Fruit fly (Drosophila melanogaster) whole organism, embryonic: ENCODE measurements around the gene CtBP.
A peak's percentile ranks its signal among the peaks of the same experiment; 100 is the strongest.

ENCODE experiments used
- CG10209 ChIP-seq: fragments of 200-800 bp; sonication (Bioruptor generic); optimal IDR thresholded peaks from 3 replicates; lab custom pipeline; 2017; ENCODE audit warnings: missing biosample characterization, mild to moderate bottlenecking, missing genetic modification characterization, missing genetic modification reagents
- CG10979 ChIP-seq: fragments of 200-800 bp; sonication (Bioruptor generic); optimal IDR thresholded peaks from 2 replicates; lab custom pipeline; 2018; ENCODE audit warnings: missing biosample characterization, mild to moderate bottlenecking, missing genetic modification characterization, moderate library complexity
- CG11247 ChIP-seq: fragments of 200-800 bp; sonication (Bioruptor generic); IDR thresholded peaks from 2 replicates; pipeline ENCODE4 v1.3.6; 2022; ENCODE audit warnings: missing biosample characterization, missing genetic modification characterization
- CG12942 ChIP-seq: fragments of 200-800 bp; sonication (Bioruptor generic); optimal IDR thresholded peaks from 3 replicates; lab custom pipeline; 2016; ENCODE audit warnings: missing biosample characterization, missing genetic modification characterization
- CG14441 ChIP-seq: fragments of 200-800 bp; sonication (Bioruptor generic); IDR thresholded peaks from 2 replicates; pipeline ENCODE4 v1.3.6; 2022; ENCODE audit warnings: missing biosample characterization, missing genetic modification characterization
- CG14860 ChIP-seq: fragments of 200-800 bp; sonication (Bioruptor generic); IDR thresholded peaks from 3 replicates; pipeline ENCODE4 v1.3.6; 2022; ENCODE audit warnings: missing biosample characterization, missing genetic modification characterization; ENCODE audit not compliant: partially characterized antibody
- CG15479 ChIP-seq: fragments of 200-800 bp; sonication (Bioruptor generic); optimal IDR thresholded peaks from 3 replicates; lab custom pipeline; 2019; ENCODE audit warnings: missing biosample characterization, mild to moderate bottlenecking, missing genetic modification characterization, moderate library complexity
- CG15601 ChIP-seq: fragments of 200-800 bp; sonication (Bioruptor generic); optimal IDR thresholded peaks from 3 replicates; lab custom pipeline; 2019; ENCODE audit warnings: missing biosample characterization, mild to moderate bottlenecking, missing genetic modification characterization, moderate library complexity
- CG17385 ChIP-seq: fragments of 200-800 bp; sonication (Bioruptor generic); optimal IDR thresholded peaks from 3 replicates; lab custom pipeline; 2018; ENCODE audit warnings: missing biosample characterization, mild to moderate bottlenecking, missing genetic modification characterization
- CG4617 ChIP-seq: fragments of 200-800 bp; sonication (Bioruptor generic); optimal IDR thresholded peaks from 3 replicates; lab custom pipeline; 2016; ENCODE audit warnings: missing biosample characterization, missing genetic modification characterization, borderline replicate concordance
- CG4730 ChIP-seq: fragments of 200-800 bp; sonication (Bioruptor generic); IDR thresholded peaks from 2 replicates; pipeline ENCODE4 v1.3.6; 2022; ENCODE audit warnings: missing biosample characterization, missing genetic modification characterization
- CG4820 ChIP-seq: fragments of 200-800 bp; sonication (Bioruptor generic); optimal IDR thresholded peaks from 3 replicates; lab custom pipeline; 2016; ENCODE audit warnings: missing biosample characterization, missing genetic modification characterization
- CG4854 ChIP-seq: fragments of 200-800 bp; sonication (Bioruptor generic); optimal IDR thresholded peaks from 2 replicates; lab custom pipeline; 2016; ENCODE audit warnings: missing biosample characterization, missing genetic modification characterization, inconsistent platforms
- CG5953 ChIP-seq: fragments of 200-800 bp; sonication (Bioruptor generic); IDR thresholded peaks from 2 replicates; pipeline ENCODE4 v1.3.6; 2022; ENCODE audit warnings: missing biosample characterization, missing genetic modification characterization
- CG6175 ChIP-seq: fragments of 200-800 bp; sonication (Bioruptor generic); IDR thresholded peaks from 3 replicates; pipeline ENCODE4 v1.3.6; 2022; ENCODE audit warnings: missing biosample characterization, missing genetic modification characterization
- CG6683 ChIP-seq: fragments of 200-800 bp; sonication (Bioruptor generic); optimal IDR thresholded peaks from 2 replicates; lab custom pipeline; 2017; ENCODE audit warnings: missing biosample characterization, mild to moderate bottlenecking, missing genetic modification characterization, missing genetic modification reagents
- CG7839 ChIP-seq: fragments of 200-800 bp; sonication (Bioruptor generic); optimal IDR thresholded peaks from 3 replicates; lab custom pipeline; 2018; ENCODE audit warnings: missing biosample characterization, mild to moderate bottlenecking, missing genetic modification characterization, moderate library complexity
- CG8089 ChIP-seq: fragments of 200-800 bp; sonication (Bioruptor generic); optimal IDR thresholded peaks from 3 replicates; lab custom pipeline; 2016; ENCODE audit warnings: missing biosample characterization, missing genetic modification characterization
- CG8290 ChIP-seq, 3 experiments: fragments of 200-800 bp; sonication (Bioruptor generic); optimal IDR thresholded peaks; 2 replicates each; lab custom pipeline; 2016 to 2019; ENCODE audit warnings: missing biosample characterization in 3 of 3, missing genetic modification characterization in 3 of 3, mild to moderate bottlenecking in 2 of 3, moderate library complexity in 1 of 3
- CG9609 ChIP-seq: fragments of 200-800 bp; sonication (Bioruptor generic); optimal IDR thresholded peaks from 3 replicates; lab custom pipeline; 2016; ENCODE audit warnings: missing biosample characterization, missing genetic modification characterization
- Camta ChIP-seq: fragments of 200-800 bp; sonication (Bioruptor generic); optimal IDR thresholded peaks from 2 replicates; lab custom pipeline; 2016; ENCODE audit warnings: missing biosample characterization, missing genetic modification characterization
- D19A ChIP-seq: fragments of 200-800 bp; optimal IDR thresholded peaks from 3 replicates; lab custom pipeline; 2019; ENCODE audit warnings: missing biosample characterization, mild to moderate bottlenecking, missing genetic modification characterization, moderate library complexity
- Dad ChIP-seq: fragments of 200-800 bp; sonication (Bioruptor generic); optimal IDR thresholded peaks from 3 replicates; lab custom pipeline; 2016; ENCODE audit warnings: missing biosample characterization, missing genetic modification characterization
- Ets65A ChIP-seq: fragments of 200-800 bp; sonication (Bioruptor generic); peaks from one replicate; lab custom pipeline; 2016; ENCODE audit warnings: missing biosample characterization, missing genetic modification characterization
- HLHmδ ChIP-seq: fragments of 200-800 bp; sonication (Bioruptor generic); optimal IDR thresholded peaks from 2 replicates; lab custom pipeline; 2018; ENCODE audit warnings: missing biosample characterization, mild to moderate bottlenecking, missing genetic modification characterization, moderate library complexity
- Hmx ChIP-seq: fragments of 200-800 bp; sonication (Bioruptor generic); optimal IDR thresholded peaks from 2 replicates; lab custom pipeline; 2016; ENCODE audit warnings: missing biosample characterization, missing genetic modification characterization
- Med ChIP-seq: fragments of 200-800 bp; sonication (Bioruptor generic); peaks from one replicate; lab custom pipeline; 2016; ENCODE audit warnings: missing biosample characterization, missing genetic modification characterization, mild to moderate bottlenecking, inconsistent platforms, moderate library complexity
- NK7.1 ChIP-seq: fragments of 200-800 bp; sonication (Bioruptor generic); optimal IDR thresholded peaks from 3 replicates; lab custom pipeline; 2016; ENCODE audit warnings: missing biosample characterization, missing genetic modification characterization
- Optix ChIP-seq: fragments of 200-800 bp; sonication (Bioruptor generic); IDR thresholded peaks from 3 replicates; pipeline ENCODE4 v1.3.6; 2022; ENCODE audit warnings: missing biosample characterization, missing genetic modification characterization
- Rfx ChIP-seq: fragments of 200-800 bp; sonication (Bioruptor generic); IDR thresholded peaks from 2 replicates; pipeline ENCODE4 v1.3.6; 2022; ENCODE audit warnings: missing biosample characterization, missing genetic modification characterization
- Sin3A ChIP-seq: fragments of >200 bp; optimal IDR thresholded peaks from 2 replicates; lab custom pipeline; 2018
- Spps ChIP-seq: fragments of 200-800 bp; sonication (Bioruptor generic); optimal IDR thresholded peaks from 2 replicates; lab custom pipeline; 2018; ENCODE audit warnings: missing biosample characterization, mild to moderate bottlenecking, missing genetic modification characterization
- aop ChIP-seq: fragments of 200-800 bp; sonication (Bioruptor generic); IDR thresholded peaks from 2 replicates; pipeline ENCODE4 v1.3.6; 2022; ENCODE audit warnings: missing biosample characterization, missing genetic modification characterization
- bab2 ChIP-seq: fragments of 200-800 bp; sonication (Bioruptor generic); optimal IDR thresholded peaks from 2 replicates; lab custom pipeline; 2016; ENCODE audit warnings: missing biosample characterization, missing genetic modification characterization
- bowl ChIP-seq: fragments of 200-800 bp; sonication (Bioruptor generic); IDR thresholded peaks from 2 replicates; pipeline ENCODE4 v1.3.6; 2022; ENCODE audit warnings: missing biosample characterization, missing genetic modification characterization
- cad ChIP-seq: fragments of >200 bp; optimal IDR thresholded peaks from 2 replicates; lab custom pipeline; 2017; ENCODE audit warnings: missing biosample characterization, missing genetic modification characterization
- corto ChIP-seq: fragments of 200-800 bp; sonication (Bioruptor generic); optimal IDR thresholded peaks from 2 replicates; lab custom pipeline; 2016; ENCODE audit warnings: missing biosample characterization, mild to moderate bottlenecking, missing genetic modification characterization, moderate library complexity
- crol ChIP-seq: fragments of 200-800 bp; sonication (Bioruptor generic); IDR thresholded peaks from 2 replicates; pipeline ENCODE4 v1.3.6; 2022; ENCODE audit warnings: missing biosample characterization, missing genetic modification characterization
- dan ChIP-seq: fragments of 200-800 bp; sonication (Bioruptor generic); IDR thresholded peaks from 2 replicates; pipeline ENCODE4 v1.3.6; 2022; ENCODE audit warnings: missing biosample characterization, missing genetic modification characterization
- danr ChIP-seq: fragments of 200-800 bp; sonication (Bioruptor generic); IDR thresholded peaks from 2 replicates; pipeline ENCODE4 v1.3.6; 2022; ENCODE audit warnings: missing biosample characterization, missing genetic modification characterization
- dmrt11E ChIP-seq: fragments of 200-800 bp; sonication (Bioruptor generic); optimal IDR thresholded peaks from 3 replicates; lab custom pipeline; 2018; ENCODE audit warnings: missing biosample characterization, mild to moderate bottlenecking, missing genetic modification characterization, moderate library complexity
- ems ChIP-seq: fragments of 200-800 bp; sonication (Bioruptor generic); optimal IDR thresholded peaks from 3 replicates; lab custom pipeline; 2016; ENCODE audit warnings: missing biosample characterization, missing genetic modification characterization
- esg ChIP-seq: fragments of 200-800 bp; sonication (Bioruptor generic); conservative IDR thresholded peaks from 2 replicates; pipeline ENCODE4 v1.3.6; 2022; ENCODE audit warnings: missing biosample characterization, missing genetic modification characterization
- eyg ChIP-seq: fragments of 200-800 bp; sonication (Bioruptor generic); optimal IDR thresholded peaks from 3 replicates; lab custom pipeline; 2016; ENCODE audit warnings: missing biosample characterization, missing genetic modification characterization
- gt ChIP-seq: fragments of 200-800 bp; sonication (Bioruptor generic); IDR thresholded peaks from 2 replicates; pipeline ENCODE4 v1.3.6; 2022; ENCODE audit warnings: missing biosample characterization, missing genetic modification characterization
- jigr1 ChIP-seq: fragments of 200-800 bp; sonication (Bioruptor generic); IDR thresholded peaks from 3 replicates; pipeline ENCODE4 v1.3.6; 2022; ENCODE audit warnings: missing biosample characterization, missing genetic modification characterization
- peb ChIP-seq: fragments of 200-800 bp; sonication (Bioruptor generic); IDR thresholded peaks from 2 replicates; pipeline ENCODE4 v1.3.6; 2022; ENCODE audit warnings: missing biosample characterization, missing genetic modification characterization
- phol ChIP-seq: fragments of 200-800 bp; sonication (Bioruptor generic); optimal IDR thresholded peaks from 3 replicates; lab custom pipeline; 2018; ENCODE audit warnings: missing biosample characterization, mild to moderate bottlenecking, missing genetic modification characterization, moderate library complexity
- shn ChIP-seq: fragments of 200-800 bp; sonication (Bioruptor generic); optimal IDR thresholded peaks from 3 replicates; lab custom pipeline; 2016; ENCODE audit warnings: missing biosample characterization, missing genetic modification characterization
- z ChIP-seq: fragments of 200-800 bp; sonication (Bioruptor generic); IDR thresholded peaks from 3 replicates; pipeline ENCODE4 v1.3.6; 2022; ENCODE audit warnings: missing biosample characterization, missing genetic modification characterization

CtBP gene

DNA sequence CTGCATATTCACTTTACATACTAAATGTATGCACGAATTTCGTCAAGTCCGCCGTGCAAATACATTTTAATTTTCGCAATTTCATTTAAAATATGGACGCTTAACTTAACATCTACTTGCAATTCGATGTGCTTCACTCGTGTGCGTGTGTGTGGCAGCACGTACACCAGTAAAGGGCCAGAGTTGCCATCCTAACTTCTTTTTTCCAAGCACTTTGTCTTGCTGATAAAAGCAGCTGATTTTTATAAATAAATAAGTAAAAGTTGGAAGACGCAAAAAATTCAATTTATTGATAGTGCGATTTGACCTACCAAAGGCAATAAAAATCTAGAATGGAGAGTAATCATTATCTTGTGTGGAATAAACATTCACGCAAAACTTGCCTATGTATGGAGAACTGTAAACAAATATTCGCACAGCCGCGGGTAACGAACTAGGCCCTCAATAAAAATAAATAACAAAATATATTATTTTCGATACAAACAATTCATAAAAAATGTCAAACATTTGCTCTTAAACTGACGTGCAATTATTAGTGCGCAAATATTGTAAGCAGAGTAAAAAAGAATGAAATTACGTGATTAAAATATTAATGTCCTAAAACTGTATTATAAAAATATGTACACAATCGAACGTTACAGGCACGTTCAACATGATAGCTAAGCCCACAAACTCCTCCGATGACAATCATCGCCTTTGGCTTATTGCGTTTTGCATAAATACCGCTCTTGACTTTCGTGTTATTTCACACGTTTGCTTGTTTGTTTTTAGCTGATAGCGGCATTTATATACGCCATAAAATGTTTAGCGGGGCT lies 29.1 kb upstream of the CtBP start (continued):
- TF ChIP-seq CG15601 (tag; lab: Kevin White, UChicago), result peak; percentile 20
- TF ChIP-seq z (GFP tag; lab: Robert Waterston, UW), result no peak
- no peak for TF ChIP-seq bowl
- no peak for TF ChIP-seq CG4854 (GFP tag; lab: Kevin White, UChicago)
- peak; percentile 10 for TF ChIP-seq corto (GFP tag; lab: Kevin White, UChicago)
- no peak for TF ChIP-seq jigr1 (GFP tag; lab: Robert Waterston, UW)
- no peak for TF ChIP-seq Dad (GFP tag; lab: Kevin White, UChicago)
- TF ChIP-seq phol (tag; lab: Kevin White, UChicago), result peak; percentile 71
- TF ChIP-seq gt, result no peak
- TF ChIP-seq CG11247 (GFP tag; lab: Robert Waterston, UW), result 0 out of 2 replicates have a peak, but pooled peaks have one; percentile 46
- peak; percentile 20 for TF ChIP-seq CG12942
- TF ChIP-seq D19A (tag; lab: Kevin White, UChicago), result peak; percentile 54
- no peak for TF ChIP-seq peb (GFP tag; lab: Robert Waterston, UW)
- TF ChIP-seq Ets65A (GFP tag; lab: Kevin White, UChicago), result peak; percentile 89
- TF ChIP-seq CG7839 (tag; lab: Kevin White, UChicago), result peak; percentile 72
- no peak for TF ChIP-seq CG5953 (GFP tag; lab: Robert Waterston, UW)
- no peak for TF ChIP-seq eyg (GFP tag; lab: Kevin White, UChicago)
- TF ChIP-seq CG14860 (GFP tag; lab: Robert Waterston, UW), result no peak
- TF ChIP-seq aop, result no peak
- TF ChIP-seq CG4617 (GFP tag; lab: Kevin White, UChicago), result no peak
- TF ChIP-seq CG9609, result no peak
- TF ChIP-seq ems (GFP tag; lab: Kevin White, UChicago), result no peak
- peak; percentile 6 for TF ChIP-seq CG6683
- TF ChIP-seq CG8089 (GFP tag; lab: Kevin White, UChicago), result no peak
- no peak for TF ChIP-seq CG15479
- no peak for TF ChIP-seq bab2 (GFP tag; lab: Kevin White, UChicago)
- peak; percentile 33 for TF ChIP-seq CG4820
- TF ChIP-seq Med (GFP tag; lab: Kevin White, UChicago), result peak; percentile 77
- TF ChIP-seq CG10209 (GFP tag; lab: Kevin White, UChicago), result peak; percentile 71
- no peak for TF ChIP-seq NK7.1 (GFP tag; lab: Kevin White, UChicago)
- no peak for TF ChIP-seq Sin3A (lab: Kevin White, UChicago)
- peak; percentile 37; the same call in 1 of the 2 replicates for TF ChIP-seq CG14441 (GFP tag; lab: Robert Waterston, UW)
- peak; percentile 63 for TF ChIP-seq Hmx
- no peak for TF ChIP-seq CG6175
- TF ChIP-seq esg (GFP tag; lab: Robert Waterston, UW), result peak; percentile 75
- no peak for TF ChIP-seq danr (GFP tag; lab: Robert Waterston, UW)
- TF ChIP-seq CG10979, result peak; percentile 57
- no peak for TF ChIP-seq Spps (tag; lab: Kevin White, UChicago)
- peak; percentile 35 for TF ChIP-seq Camta (GFP tag; lab: Kevin White, UChicago)
- no peak for TF ChIP-seq CG8290 (GFP tag; optimal IDR thresholded peaks at IDR 0.05; lab: Kevin White, UChicago)
- peak in 1 of 2 experiments; percentile 60 for TF ChIP-seq CG8290 (tag; optimal IDR thresholded peaks at IDR 0.05; lab: Kevin White, UChicago)
- TF ChIP-seq dmrt11E, result peak; percentile 53
- TF ChIP-seq Optix, result 0 out of 3 replicates have a peak, but pooled peaks have one; percentile 5
- no peak for TF ChIP-seq cad (GFP tag; lab: Kevin White, UChicago)
- TF ChIP-seq shn, result no peak
- no peak for TF ChIP-seq crol (GFP tag; lab: Robert Waterston, UW)
- TF ChIP-seq CG17385, result peak; percentile 80
- no peak for TF ChIP-seq HLHmδ (GFP tag; lab: Kevin White, UChicago)
- no peak for TF ChIP-seq CG4730 (GFP tag; lab: Robert Waterston, UW)
- no peak for TF ChIP-seq dan (GFP tag; lab: Robert Waterston, UW)
- peak; percentile 80; the same call in 1 of the 2 replicates for TF ChIP-seq Rfx (GFP tag; lab: Robert Waterston, UW)
